Worm (Caenorhabditis elegans): ENCODE results near the gene K08E5.6.

Gene K08E5.6

ce11 chrIII:10126375-10126774 lies 14.5 kb upstream of the K08E5.6 start:
- TF ChIP-seq lsy-2 (tag; optimal IDR thresholded peaks at IDR 0.05): peak; percentile 15 to 46
- no peak for TF ChIP-seq fkh-8 (tag; optimal IDR thresholded peaks at IDR 0.05)
- TF ChIP-seq snu-23 (GFP tag; optimal IDR thresholded peaks at IDR 0.05): peak; percentile 33
- TF ChIP-seq fkh-10 (GFP tag; optimal IDR thresholded peaks at IDR 0.05): no peak
- TF ChIP-seq nhr-71 (tag; optimal IDR thresholded peaks at IDR 0.05): peak; percentile 42
- 0 out of 2 replicates have a peak, but pooled peaks have one; percentile 6 for TF ChIP-seq nhr-19 (GFP tag; conservative IDR thresholded peaks at IDR 0.05)
- no peak for TF ChIP-seq mdl-1 (tag; optimal IDR thresholded peaks at IDR 0.05)
- TF ChIP-seq jun-1 (tag; optimal IDR thresholded peaks at IDR 0.05): no peak
- no peak for TF ChIP-seq tlp-1 (tag; optimal IDR thresholded peaks at IDR 0.05)
- peak; percentile 75 for TF ChIP-seq lin-14 (GFP tag; optimal IDR thresholded peaks at IDR 0.05)
- TF ChIP-seq rnt-1 (tag; optimal IDR thresholded peaks at IDR 0.05): peak; percentile 33
- no peak for TF ChIP-seq pqm-1 (tag; optimal IDR thresholded peaks at IDR 0.05)
- no peak for TF ChIP-seq alr-1 (tag; optimal IDR thresholded peaks at IDR 0.05; ENCODE audit: borderline replicate concordance)
- no peak for TF ChIP-seq irx-1 (tag; optimal IDR thresholded peaks at IDR 0.05)
- no peak for TF ChIP-seq ceh-8 (GFP tag; optimal IDR thresholded peaks at IDR 0.05)

ce11 chrIII:10132495-10133450 lies 8.1 kb upstream of the K08E5.6 start:
- TF ChIP-seq unc-86 (tag; optimal IDR thresholded peaks at IDR 0.05) (no peak), snu-23 (GFP tag; optimal IDR thresholded peaks at IDR 0.05) (no peak), egl-27 (tag; optimal IDR thresholded peaks at IDR 0.05) (no peak), C34B4.2 (tag; optimal IDR thresholded peaks at IDR 0.05) (no peak), mep-1 (tag; optimal IDR thresholded peaks at IDR 0.05) (peak; percentile 20), lin-35 (GFP tag; optimal IDR thresholded peaks at IDR 0.05) (peak in 1 of 2 experiments; percentile 60), nhr-19 (GFP tag; conservative IDR thresholded peaks at IDR 0.05) (peak; percentile 45), blmp-1 (tag; optimal IDR thresholded peaks at IDR 0.05) (peak; percentile 90), lin-14 (GFP tag; optimal IDR thresholded peaks at IDR 0.05) (peak; percentile 65), elt-2 (tag; optimal IDR thresholded peaks at IDR 0.05) (peak; percentile 57), efl-1 (optimal IDR thresholded peaks at IDR 0.05) (peak; percentile 34 to 35), efl-1 (GFP tag; optimal IDR thresholded peaks at IDR 0.05 in 1 of 2) (peak in 1 of 2 experiments; percentile 91), mab-9 (GFP tag; IDR thresholded peaks at IDR 0.05) (no peak), ceh-90 (tag; optimal IDR thresholded peaks at IDR 0.05) (no peak), isw-1 (GFP tag; IDR thresholded peaks at IDR 0.05) (no peak), nhr-28 (tag; optimal IDR thresholded peaks at IDR 0.05) (no peak), pax-3 (tag; optimal IDR thresholded peaks at IDR 0.05) (peak; percentile 20), nhr-85 (tag) (peak; percentile 70), lsy-2 (tag; optimal IDR thresholded peaks at IDR 0.05) (peak in 1 of 2 experiments; percentile 27), elt-3 (tag; optimal IDR thresholded peaks at IDR 0.05) (peak in 2 of 6 experiments; percentile 13 to 37), dsc-1 (tag; optimal IDR thresholded peaks at IDR 0.05) (no peak)

ce11 chrIII:10134517-10134916 lies 6.3 kb upstream of the K08E5.6 start:
- TF ChIP-seq skn-1 (tag; optimal IDR thresholded peaks at IDR 0.05) (no peak), pqm-1 (tag; optimal IDR thresholded peaks at IDR 0.05) (peak; percentile 13), ztf-11 (tag; optimal IDR thresholded peaks at IDR 0.05) (no peak)

ce11 chrIII:10136778-10137177 lies 4.1 kb upstream of the K08E5.6 start, which contains the start of gene ZK1128.7:
Gene ZK1128.7, plus strand, starts transcription at chrIII:10137006.
- TF ChIP-seq fkh-8 (tag; optimal IDR thresholded peaks at IDR 0.05) (peak; percentile 5), lsy-2 (tag; optimal IDR thresholded peaks at IDR 0.05) (peak in 1 of 2 experiments; percentile 16), rnt-1 (tag; optimal IDR thresholded peaks at IDR 0.05) (no peak), grh-1 (GFP tag; IDR thresholded peaks at IDR 0.05) (no peak), blmp-1 (tag; optimal IDR thresholded peaks at IDR 0.05) (peak; percentile 81), tlp-1 (tag; optimal IDR thresholded peaks at IDR 0.05) (no peak), lin-15B (tag; optimal IDR thresholded peaks at IDR 0.05) (no peak), dsc-1 (tag; optimal IDR thresholded peaks at IDR 0.05) (no peak), unc-30 (tag; optimal IDR thresholded peaks at IDR 0.05) (no peak), hpl-2 (GFP tag; optimal IDR thresholded peaks at IDR 0.05) (no peak), lin-14 (GFP tag; optimal IDR thresholded peaks at IDR 0.05) (peak; percentile 32), skn-1 (tag; optimal IDR thresholded peaks at IDR 0.05) (no peak), lin-35 (GFP tag; optimal IDR thresholded peaks at IDR 0.05) (peak in 1 of 2 experiments; percentile 7), irx-1 (tag; optimal IDR thresholded peaks at IDR 0.05) (peak; percentile 10), zag-1 (tag; optimal IDR thresholded peaks at IDR 0.05) (no peak), efl-1 (optimal IDR thresholded peaks at IDR 0.05) (peak in 1 of 2 experiments; percentile 19), efl-1 (GFP tag; optimal IDR thresholded peaks at IDR 0.05 in 1 of 2) (peak in 1 of 2 experiments; percentile 48), pax-3 (tag; optimal IDR thresholded peaks at IDR 0.05) (no peak)

Measured in whole organism, L1 larva.